Worm (Caenorhabditis elegans) whole organism, early embryonic: ENCODE data around the gene pcp-5.
A peak's percentile ranks its signal among the peaks of the same experiment; 100 is the strongest.

Experiments used
- B0310.2 ChIP-seq: sonication (generic microtip); optimal IDR thresholded peaks from 2 replicates; lab custom pipeline; 2016; ENCODE audit warnings: mild to moderate bottlenecking, missing genetic modification characterization, missing compliant biosample characterization
- F13C5.2 ChIP-seq: sonication (generic microtip); optimal IDR thresholded peaks from 2 replicates; lab custom pipeline; 2017; ENCODE audit warnings: mild to moderate bottlenecking, missing genetic modification characterization, inconsistent platforms, missing compliant biosample characterization
- aly-1 ChIP-seq: sonication (generic microtip); optimal IDR thresholded peaks from 2 replicates; lab custom pipeline; 2016; ENCODE audit warnings: missing genetic modification characterization, missing compliant biosample characterization
- ama-1 ChIP-seq: fragments of 150-350 bp; optimal IDR thresholded peaks from 2 replicates; lab custom pipeline; 2014
- ceh-13 ChIP-seq: fragments of 200-800 bp; sonication (Bioruptor generic); optimal IDR thresholded peaks from 2 replicates; lab custom pipeline; 2018; ENCODE audit warnings: mild to moderate bottlenecking, missing genetic modification characterization, missing compliant biosample characterization
- ceh-36 ChIP-seq: sonication (generic microtip); optimal IDR thresholded peaks from 2 replicates; lab custom pipeline; 2016; ENCODE audit warnings: missing genetic modification characterization, inconsistent platforms, missing compliant biosample characterization
- ets-7 ChIP-seq: sonication (generic microtip); optimal IDR thresholded peaks from 2 replicates; lab custom pipeline; 2016; ENCODE audit warnings: missing genotype, missing genetic modification characterization, missing compliant biosample characterization
- flt-1 ChIP-seq: fragments of 200-800 bp; sonication (Bioruptor generic); IDR thresholded peaks from 2 replicates; pipeline ENCODE4 v1.3.6; 2022; ENCODE audit warnings: missing genetic modification characterization, missing compliant biosample characterization
- hmbx-1 ChIP-seq: sonication (generic microtip); optimal IDR thresholded peaks from 2 replicates; lab custom pipeline; 2016; ENCODE audit warnings: mild to moderate bottlenecking, missing genetic modification characterization, missing compliant biosample characterization
- hmg-4 ChIP-seq: fragments of 200-800 bp; sonication (Bioruptor generic); optimal IDR thresholded peaks from 2 replicates; lab custom pipeline; 2018; ENCODE audit warnings: mild to moderate bottlenecking, missing genetic modification characterization, missing compliant biosample characterization
- hnd-1 ChIP-seq: sonication (generic microtip); optimal IDR thresholded peaks from 2 replicates; lab custom pipeline; 2016; ENCODE audit warnings: missing genetic modification characterization, missing compliant biosample characterization
- pes-1 ChIP-seq: fragments of 200-800 bp; sonication (Bioruptor generic); IDR thresholded peaks from 2 replicates; pipeline ENCODE4 v1.3.6; 2022; ENCODE audit warnings: missing genetic modification reagents, missing genetic modification characterization, missing compliant biosample characterization
- scrt-1 ChIP-seq: fragments of 200-800 bp; sonication (Bioruptor generic); IDR thresholded peaks from 2 replicates; pipeline ENCODE4 v1.3.6; 2022; ENCODE audit warnings: missing genetic modification characterization, missing compliant biosample characterization
- sea-1 ChIP-seq: fragments of 200-800 bp; sonication (Bioruptor generic); conservative IDR thresholded peaks from 2 replicates; pipeline ENCODE4 v1.3.6; 2022; ENCODE audit warnings: missing genetic modification characterization, missing compliant biosample characterization
- tbx-11 ChIP-seq: fragments of 200-800 bp; sonication (Bioruptor generic); IDR thresholded peaks from 2 replicates; pipeline ENCODE4 v1.3.6; 2022; ENCODE audit warnings: missing genetic modification characterization, missing compliant biosample characterization
- tbx-37 ChIP-seq: fragments of 200-800 bp; sonication (Bioruptor generic); conservative IDR thresholded peaks from 2 replicates; pipeline ENCODE4 v1.3.6; 2022; ENCODE audit warnings: missing genetic modification reagents, missing genetic modification characterization, missing compliant biosample characterization
- tra-4 ChIP-seq: sonication (generic microtip); optimal IDR thresholded peaks from 2 replicates; lab custom pipeline; 2017; ENCODE audit warnings: missing genetic modification characterization, missing compliant biosample characterization

The pcp-5 gene

ce11 chrIII:7866189-7866588 lies 41.2 kb downstream of the pcp-5 start, which contains the start of gene cup-4:
Gene cup-4 (plus strand): TSS chrIII:7866489.
- TF ChIP-seq tbx-11 (no peak), ceh-13 (GFP tag; lab: Kevin White, UChicago) (no peak)

DNA sequence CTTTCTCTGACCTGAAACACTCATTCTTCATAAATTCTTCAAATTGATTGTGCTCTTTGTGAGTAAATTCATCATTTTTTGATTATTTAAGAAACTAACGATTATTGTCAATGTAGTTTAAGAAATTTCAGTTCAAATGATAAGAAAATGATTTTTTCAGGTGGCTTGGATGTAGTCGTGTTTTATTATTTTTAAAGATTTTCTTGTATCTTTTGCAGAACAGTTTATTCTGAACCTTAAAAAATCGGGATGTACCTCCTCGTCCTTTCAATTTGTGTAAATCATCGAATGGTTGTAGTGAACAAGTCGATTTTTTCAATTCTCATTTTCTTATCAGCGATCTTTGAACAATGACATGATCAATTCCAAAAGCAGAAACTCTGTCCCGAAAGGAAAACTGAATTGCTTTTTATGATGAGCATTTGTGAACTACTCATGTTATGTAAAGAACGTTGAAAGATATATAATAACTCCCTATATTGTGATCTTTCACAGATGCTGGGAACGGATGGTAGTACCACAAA lies 42.1 kb downstream of the pcp-5 start, which contains the start of gene slc-17.3:
slc-17.3 (minus strand) TSS at position 51 of the 524 bp plus-strand sequence.
- no peak for TF ChIP-seq B0310.2 (tag; lab: Kevin White, UChicago)
- TF ChIP-seq hmbx-1: no peak
- TF ChIP-seq ceh-36 (tag; lab: Kevin White, UChicago): no peak
- TF ChIP-seq ets-7: no peak
- no peak for TF ChIP-seq tbx-37 (GFP tag; lab: Robert Waterston, UW)
- no peak for TF ChIP-seq F13C5.2

ce11 chrIII:7861535-7862120 lies 45.8 kb downstream of the pcp-5 start, which contains the start of gene snr-5:
Gene snr-5 (plus strand): TSS chrIII:7862070.
- TF ChIP-seq hnd-1 (tag; lab: Kevin White, UChicago) (no peak), aly-1 (no peak), hmg-4 (GFP tag; lab: Kevin White, UChicago) (no peak), ceh-13 (GFP tag; lab: Kevin White, UChicago) (no peak), ceh-36 (tag; lab: Kevin White, UChicago) (no peak), hmbx-1 (no peak), B0310.2 (tag; lab: Kevin White, UChicago) (no peak), ama-1 (lab: Kevin White, UChicago) (no peak), pes-1 (no peak), F13C5.2 (no peak)

DNA sequence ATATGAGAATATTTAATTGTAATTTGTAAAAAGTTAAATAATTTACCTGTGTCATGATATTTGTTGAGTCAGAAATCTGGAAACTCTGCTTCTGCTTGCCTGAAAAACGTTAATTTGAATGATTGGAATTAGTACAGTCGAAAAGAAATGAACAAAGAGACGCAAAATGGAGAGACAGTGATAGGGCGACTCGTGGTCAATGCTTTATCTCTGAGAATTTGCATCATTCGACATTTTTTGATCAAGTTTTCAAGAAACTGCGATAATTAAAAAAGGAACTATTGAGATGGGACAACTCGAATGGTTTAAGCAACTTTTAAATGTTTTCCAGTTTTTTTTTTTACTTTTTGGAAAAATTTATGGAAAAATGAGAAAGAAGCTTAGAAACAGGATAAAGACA lies 46.5 kb downstream of the pcp-5 start, which contains the start of gene cuc-1:
cuc-1 (minus strand) TSS at position 101 of the 400 bp plus-strand sequence.
- TF ChIP-seq tra-4 (tag; lab: Kevin White, UChicago) (no peak), F13C5.2 (no peak), ceh-13 (GFP tag; lab: Kevin White, UChicago) (no peak)

DNA sequence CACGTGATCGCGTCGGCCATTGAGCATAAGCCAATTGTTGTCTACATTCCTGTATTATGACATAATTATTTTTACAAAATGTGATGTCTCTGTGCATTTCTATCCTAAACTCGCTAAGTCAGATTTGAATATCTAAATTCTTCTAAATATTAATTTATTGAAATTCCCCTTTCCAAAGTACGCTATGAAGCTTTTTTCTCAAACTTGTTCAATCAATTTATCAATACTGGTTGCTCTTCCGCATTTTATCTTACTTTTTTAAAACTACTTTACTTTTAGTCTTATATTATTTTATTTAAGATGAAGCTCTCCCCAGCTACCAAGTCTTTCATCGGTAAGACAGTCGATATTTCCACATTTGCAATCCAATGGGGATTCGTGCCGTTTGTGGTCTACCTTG lies 48.1 kb downstream of the pcp-5 start, which contains the start of gene tomm-7:
tomm-7 (plus strand) TSS at position 301 of the 400 bp plus-strand sequence.
- TF ChIP-seq tra-4 (tag; lab: Kevin White, UChicago) (no peak), F13C5.2 (no peak), ama-1 (lab: Kevin White, UChicago) (no peak), aly-1 (no peak), scrt-1 (GFP tag; lab: Robert Waterston, UW) (no peak), hmg-4 (GFP tag; lab: Kevin White, UChicago) (no peak), hmbx-1 (no peak), ceh-36 (tag; lab: Kevin White, UChicago) (no peak), flt-1 (no peak)

DNA sequence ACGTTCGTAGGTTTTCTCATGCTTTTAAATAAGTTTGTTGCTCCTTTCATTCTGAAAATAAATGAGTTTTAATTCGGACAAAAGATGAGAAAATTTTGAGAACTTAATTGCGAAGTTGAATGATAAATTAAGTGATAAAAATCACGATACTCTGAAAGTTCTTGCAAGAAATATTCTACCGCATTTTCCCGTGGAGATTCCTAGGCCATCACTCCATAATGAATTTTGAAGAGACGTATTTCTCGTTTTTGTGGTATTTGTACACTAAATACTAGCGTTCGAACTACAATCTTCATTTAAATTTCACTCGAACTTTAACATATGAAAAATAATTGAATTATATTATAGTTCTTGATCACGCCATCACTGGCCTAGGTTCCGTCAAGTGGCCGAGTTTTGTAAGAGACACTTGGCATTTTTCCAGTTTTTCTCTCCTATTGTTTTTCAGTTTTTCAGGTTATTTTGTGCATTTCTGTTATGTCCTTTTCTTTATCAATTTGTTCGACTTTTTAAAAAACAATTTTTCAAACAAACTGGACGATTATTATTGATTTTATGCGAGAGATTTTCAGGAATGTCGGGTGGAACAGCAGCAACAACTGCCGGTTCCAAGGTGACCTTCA lies 48.9 kb downstream of the pcp-5 start, which contains the start of the genes coq-5 and ufm-1:
coq-5 (minus strand) TSS at position 51 of the 623 bp plus-strand sequence.
ufm-1 (plus strand) TSS at position 573 of the 623 bp plus-strand sequence.
- TF ChIP-seq ceh-36 (tag; lab: Kevin White, UChicago): no peak
- 0 out of 2 replicates have a peak, but pooled peaks have one; percentile 14 for TF ChIP-seq tbx-37 (GFP tag; lab: Robert Waterston, UW)

DNA sequence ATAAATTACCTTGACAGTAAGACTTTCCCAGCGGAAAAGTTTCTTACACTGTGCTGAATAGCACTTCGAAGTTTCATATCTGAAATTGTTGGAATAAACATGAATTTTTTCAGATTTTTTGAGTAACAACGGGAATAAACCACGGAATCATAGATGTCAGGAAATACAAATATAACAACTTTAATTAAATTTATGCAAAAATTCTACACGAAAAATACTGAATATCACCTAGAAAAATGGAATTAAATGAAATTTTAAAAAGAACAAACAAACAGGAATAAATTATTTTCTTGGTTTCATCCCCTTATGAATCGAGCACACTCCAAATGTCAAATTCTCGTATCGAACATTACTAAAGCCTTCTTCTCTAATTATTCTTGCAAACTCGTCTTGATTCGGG lies 50.3 kb downstream of the pcp-5 start, which contains the start of gene tag-307:
tag-307 (minus strand) TSS at position 101 of the 400 bp plus-strand sequence.
- TF ChIP-seq F13C5.2 (no peak), pes-1 (no peak), tbx-37 (GFP tag; lab: Robert Waterston, UW) (no peak), flt-1 (no peak), hnd-1 (tag; lab: Kevin White, UChicago) (no peak), aly-1 (no peak), hmg-4 (GFP tag; lab: Kevin White, UChicago) (no peak), tbx-11 (no peak), B0310.2 (tag; lab: Kevin White, UChicago) (no peak), ceh-36 (tag; lab: Kevin White, UChicago) (no peak), ama-1 (lab: Kevin White, UChicago) (no peak), ceh-13 (GFP tag; lab: Kevin White, UChicago) (no peak), tra-4 (tag; lab: Kevin White, UChicago) (no peak), scrt-1 (GFP tag; lab: Robert Waterston, UW) (no peak), hmbx-1 (no peak), ets-7 (no peak), sea-1 (no peak)

DNA sequence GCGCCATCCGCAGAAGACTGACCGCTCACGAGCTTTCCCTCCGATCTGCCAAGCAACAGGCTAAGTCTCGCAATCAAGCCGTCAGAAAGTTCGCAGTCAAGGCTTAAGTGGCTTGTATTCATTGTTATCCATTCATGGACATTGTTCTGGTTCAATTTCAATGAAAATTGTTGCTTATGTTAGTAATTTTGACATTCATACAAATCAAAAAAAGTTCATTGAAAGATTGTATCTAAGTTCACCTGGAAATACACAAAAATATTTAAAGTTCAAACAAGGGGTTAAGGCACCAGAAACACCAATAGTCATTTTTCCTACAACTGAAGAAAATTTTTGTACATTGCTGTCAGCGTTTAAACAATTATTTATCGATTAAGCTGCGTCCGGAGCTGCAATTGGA lies 51.9 kb downstream of the pcp-5 start:
- TF ChIP-seq ceh-36 (tag; lab: Kevin White, UChicago): no peak
- TF ChIP-seq F13C5.2: no peak
- TF ChIP-seq tra-4 (tag; lab: Kevin White, UChicago): no peak
- no peak for TF ChIP-seq hnd-1 (tag; lab: Kevin White, UChicago)
- TF ChIP-seq tbx-37 (GFP tag; lab: Robert Waterston, UW): no peak
- TF ChIP-seq pes-1: no peak
- no peak for TF ChIP-seq hmbx-1
